Worm (Caenorhabditis elegans) whole organism, late embryonic: ENCODE results near the gene mltn-3.

Experiments
- K09A11.1 ChIP-seq: sonication (generic microtip); optimal IDR thresholded peaks from 2 replicates; lab custom pipeline; 2017; ENCODE audit warnings: antibody characterized with exemption, mild to moderate bottlenecking, missing genetic modification characterization, missing compliant biosample characterization; ENCODE audit not compliant: insufficient read depth
- ahr-1 ChIP-seq: sonication (generic microtip); optimal IDR thresholded peaks from 2 replicates; lab custom pipeline; 2016; ENCODE audit warnings: missing genetic modification characterization, missing compliant biosample characterization
- ama-1 ChIP-seq: fragments of 150-350 bp; optimal IDR thresholded peaks from 2 replicates; lab custom pipeline; 2014
- ceh-14 ChIP-seq: sonication (generic microtip); optimal IDR thresholded peaks from 2 replicates; lab custom pipeline; 2016; ENCODE audit warnings: missing genotype, missing genetic modification characterization, missing compliant biosample characterization
- ceh-19 ChIP-seq: fragments of 200-800 bp; sonication (Bioruptor generic); optimal IDR thresholded peaks from 2 replicates; lab custom pipeline; 2018; ENCODE audit warnings: mild to moderate bottlenecking, missing genetic modification characterization, missing compliant biosample characterization
- ceh-22 ChIP-seq: sonication (generic microtip); optimal IDR thresholded peaks from 2 replicates; lab custom pipeline; 2017; ENCODE audit warnings: missing biosample characterization, missing genetic modification characterization
- ceh-24 ChIP-seq: sonication (generic microtip); optimal IDR thresholded peaks from 2 replicates; lab custom pipeline; 2016; ENCODE audit warnings: mild to moderate bottlenecking, missing genetic modification characterization, missing compliant biosample characterization
- ceh-30 ChIP-seq: fragments of 150-350 bp; optimal IDR thresholded peaks from 2 replicates; lab custom pipeline; 2014; ENCODE audit warnings: missing biosample characterization, missing genetic modification characterization
- ceh-34 ChIP-seq: sonication (generic microtip); optimal IDR thresholded peaks from 2 replicates; lab custom pipeline; 2016; ENCODE audit warnings: mild to moderate bottlenecking, missing genetic modification characterization, missing compliant biosample characterization
- ceh-45 ChIP-seq: fragments of 200-800 bp; sonication (Bioruptor generic); IDR thresholded peaks from 2 replicates; pipeline ENCODE4 v1.3.6; 2022; ENCODE audit warnings: missing genetic modification reagents, missing genetic modification characterization, missing compliant biosample characterization
- ceh-48 ChIP-seq: sonication (generic microtip); optimal IDR thresholded peaks from 2 replicates; lab custom pipeline; 2016; ENCODE audit warnings: missing genetic modification characterization, inconsistent platforms, missing compliant biosample characterization
- ceh-6 ChIP-seq: fragments of 200-800 bp; sonication (Bioruptor generic); optimal IDR thresholded peaks from 2 replicates; lab custom pipeline; 2018; ENCODE audit warnings: mild to moderate bottlenecking, missing genetic modification characterization, missing compliant biosample characterization
- ceh-9 ChIP-seq: sonication (generic microtip); optimal IDR thresholded peaks from 2 replicates; lab custom pipeline; 2016; ENCODE audit warnings: mild to moderate bottlenecking, missing genetic modification characterization, inconsistent platforms, missing compliant biosample characterization
- dmd-4 ChIP-seq: sonication (generic microtip); optimal IDR thresholded peaks from 2 replicates; lab custom pipeline; 2016; ENCODE audit warnings: borderline replicate concordance, missing genetic modification characterization, missing compliant biosample characterization
- elt-2 ChIP-seq: sonication (generic microtip); optimal IDR thresholded peaks from 2 replicates; lab custom pipeline; 2016; ENCODE audit warnings: missing genetic modification reagents, missing genetic modification characterization, missing compliant biosample characterization
- eyg-1 ChIP-seq: sonication (generic microtip); optimal IDR thresholded peaks from 2 replicates; lab custom pipeline; 2016; ENCODE audit warnings: missing genotype, missing genetic modification characterization, missing compliant biosample characterization
- fkh-10 ChIP-seq: fragments of 150-350 bp; optimal IDR thresholded peaks from 2 replicates; lab custom pipeline; 2014; ENCODE audit warnings: missing biosample characterization, missing genetic modification reagents, missing genetic modification characterization
- fkh-6 ChIP-seq: sonication (generic microtip); optimal IDR thresholded peaks from 2 replicates; lab custom pipeline; 2016; ENCODE audit warnings: missing genetic modification characterization, missing compliant biosample characterization
- hlh-15 ChIP-seq: sonication (generic microtip); optimal IDR thresholded peaks from 2 replicates; lab custom pipeline; 2016; ENCODE audit warnings: missing genetic modification characterization, missing compliant biosample characterization
- lim-6 ChIP-seq: sonication (generic microtip); optimal IDR thresholded peaks from 2 replicates; lab custom pipeline; 2016; ENCODE audit warnings: missing genetic modification characterization, missing compliant biosample characterization
- lin-11 ChIP-seq: fragments of 200-800 bp; sonication (Bioruptor generic); optimal IDR thresholded peaks from 2 replicates; lab custom pipeline; 2018; ENCODE audit warnings: mild to moderate bottlenecking, missing genetic modification characterization, missing compliant biosample characterization
- mec-3 ChIP-seq: sonication (generic microtip); optimal IDR thresholded peaks from 2 replicates; lab custom pipeline; 2016; ENCODE audit warnings: borderline replicate concordance, missing genetic modification characterization, missing compliant biosample characterization
- nfya-1 ChIP-seq: sonication (generic microtip); optimal IDR thresholded peaks from 2 replicates; lab custom pipeline; 2017; ENCODE audit warnings: missing genetic modification characterization, mild to moderate bottlenecking, missing compliant biosample characterization, antibody characterized with exemption, moderate library complexity
- pag-3 ChIP-seq: sonication (generic microtip); optimal IDR thresholded peaks from 2 replicates; lab custom pipeline; 2016; ENCODE audit warnings: missing compliant biosample characterization, missing genetic modification characterization, borderline replicate concordance
- pat-9 ChIP-seq: fragments of 200-800 bp; sonication (Bioruptor generic); optimal IDR thresholded peaks from 2 replicates; lab custom pipeline; 2018; ENCODE audit warnings: mild to moderate bottlenecking, missing genetic modification characterization, moderate library complexity, missing compliant biosample characterization
- pqm-1 ChIP-seq: sonication (generic microtip); optimal IDR thresholded peaks from 2 replicates; lab custom pipeline; 2016; ENCODE audit warnings: missing genetic modification characterization, missing compliant biosample characterization
- pros-1 ChIP-seq: fragments of 150-350 bp; optimal IDR thresholded peaks from 2 replicates; lab custom pipeline; 2014; ENCODE audit warnings: missing biosample characterization, missing genetic modification reagents, missing genetic modification characterization
- rnt-1 ChIP-seq: sonication (generic microtip); optimal IDR thresholded peaks from 2 replicates; lab custom pipeline; 2016; ENCODE audit warnings: missing genetic modification characterization, missing compliant biosample characterization
- sdc-2 ChIP-seq: sonication (generic microtip); optimal IDR thresholded peaks from 2 replicates; lab custom pipeline; 2016; ENCODE audit warnings: missing genotype, missing genetic modification characterization, missing compliant biosample characterization
- sox-2 ChIP-seq: fragments of 200-800 bp; sonication (Bioruptor generic); IDR thresholded peaks from 2 replicates; pipeline ENCODE4 v1.3.6; 2022; ENCODE audit warnings: missing genetic modification reagents, missing genetic modification characterization, missing compliant biosample characterization
- syd-9 ChIP-seq: sonication (generic microtip); optimal IDR thresholded peaks from 2 replicates; lab custom pipeline; 2016; ENCODE audit warnings: mild to moderate bottlenecking, missing genetic modification characterization, moderate library complexity, missing compliant biosample characterization
- tbx-2 ChIP-seq: sonication (generic microtip); optimal IDR thresholded peaks from 2 replicates; lab custom pipeline; 2016; ENCODE audit warnings: missing genetic modification characterization, missing compliant biosample characterization
- unc-3 ChIP-seq, 2 experiments: fragments of 200-800 bp in 1 of 2; sonication (Bioruptor generic) in 1 of 2; sonication (generic microtip) in 1 of 2; conservative IDR thresholded peaks in 1 of 2; optimal IDR thresholded peaks in 1 of 2; 2 replicates each; pipeline versions ENCODE4 v1.3.6 to Lab custom; 2016 to 2022; ENCODE audit warnings: missing compliant biosample characterization in 2 of 2, missing genetic modification characterization in 2 of 2, missing genetic modification reagents in 1 of 2
- unc-42 ChIP-seq: sonication (generic microtip); optimal IDR thresholded peaks from 2 replicates; lab custom pipeline; 2016; ENCODE audit warnings: missing genotype, missing genetic modification characterization, missing compliant biosample characterization
- unc-55 ChIP-seq: sonication (generic microtip); optimal IDR thresholded peaks from 2 replicates; lab custom pipeline; 2017; ENCODE audit warnings: missing biosample characterization, missing genetic modification reagents, missing genetic modification characterization
- zip-5 ChIP-seq: sonication (generic microtip); optimal IDR thresholded peaks from 2 replicates; lab custom pipeline; 2016; ENCODE audit warnings: missing genetic modification characterization, missing compliant biosample characterization
- ztf-16 ChIP-seq: sonication (generic microtip); optimal IDR thresholded peaks from 2 replicates; lab custom pipeline; 2017; ENCODE audit warnings: missing genetic modification characterization, missing compliant biosample characterization

The mltn-3 gene

DNA sequence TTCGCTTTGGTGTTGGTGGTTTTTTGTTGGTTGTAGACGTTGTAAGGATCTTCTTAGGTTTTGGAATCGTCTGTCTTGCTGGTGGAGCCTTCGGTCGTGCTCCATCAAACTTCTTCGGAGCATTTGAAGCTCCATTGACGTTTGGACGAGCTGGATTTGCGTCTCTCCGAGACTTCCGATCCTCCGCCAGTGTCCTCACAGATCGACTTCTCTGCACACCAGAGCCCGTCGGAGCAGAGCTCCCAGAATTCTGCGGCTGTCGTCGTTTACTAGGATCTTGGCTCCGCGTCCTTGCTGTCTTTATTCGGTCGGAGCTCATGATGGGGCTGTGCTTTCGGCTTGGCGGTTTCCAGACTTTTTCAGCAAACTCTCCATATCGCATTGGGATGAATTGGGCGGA lies 45.4 kb downstream of the mltn-3 start:
- TF ChIP-seq ama-1, result no peak
- no peak for TF ChIP-seq unc-3 (GFP tag; conservative IDR thresholded peaks at IDR 0.05; lab: Robert Waterston, UW)
- TF ChIP-seq unc-3 (tag; optimal IDR thresholded peaks at IDR 0.05; lab: Kevin White, UChicago), result no peak
- TF ChIP-seq ahr-1, result no peak
- no peak for TF ChIP-seq K09A11.1 (tag; lab: Kevin White, UChicago)
- TF ChIP-seq unc-55 (GFP tag; lab: Kevin White, UChicago), result no peak
- no peak for TF ChIP-seq hlh-15 (tag; lab: Kevin White, UChicago)
- TF ChIP-seq nfya-1 (tag; lab: Kevin White, UChicago), result no peak
- no peak for TF ChIP-seq ceh-45 (GFP tag; lab: Robert Waterston, UW)
- no peak for TF ChIP-seq unc-42
- TF ChIP-seq ceh-14, result no peak
- TF ChIP-seq ceh-48, result no peak

- TF ChIP-seq syd-9 (tag; lab: Kevin White, UChicago) (no peak), fkh-10 (no peak), ceh-6 (GFP tag; lab: Kevin White, UChicago) (no peak), lin-11 (tag; lab: Kevin White, UChicago) (no peak), lim-6 (tag; lab: Kevin White, UChicago) (no peak), mec-3 (tag; lab: Kevin White, UChicago) (no peak), sox-2 (no peak), ceh-22 (tag; lab: Kevin White, UChicago) (no peak), elt-2 (tag; lab: Kevin White, UChicago) (no peak), ceh-30 (tag; lab: Kevin White, UChicago) (no peak), pros-1 (tag; lab: Kevin White, UChicago) (no peak), ceh-9 (no peak), dmd-4 (tag; lab: Kevin White, UChicago) (no peak), tbx-2 (tag; lab: Kevin White, UChicago) (no peak), pag-3 (tag; lab: Kevin White, UChicago) (no peak), pqm-1 (tag; lab: Kevin White, UChicago) (no peak), zip-5 (tag; lab: Kevin White, UChicago) (no peak), rnt-1 (tag; lab: Kevin White, UChicago) (no peak)
Observed at ce11 chrII:13962319-13962718, 46.2 kb downstream of the mltn-3 start, which contains the start of gene rpi-1. rpi-1 (minus strand) TSS chrII:13962419.

DNA sequence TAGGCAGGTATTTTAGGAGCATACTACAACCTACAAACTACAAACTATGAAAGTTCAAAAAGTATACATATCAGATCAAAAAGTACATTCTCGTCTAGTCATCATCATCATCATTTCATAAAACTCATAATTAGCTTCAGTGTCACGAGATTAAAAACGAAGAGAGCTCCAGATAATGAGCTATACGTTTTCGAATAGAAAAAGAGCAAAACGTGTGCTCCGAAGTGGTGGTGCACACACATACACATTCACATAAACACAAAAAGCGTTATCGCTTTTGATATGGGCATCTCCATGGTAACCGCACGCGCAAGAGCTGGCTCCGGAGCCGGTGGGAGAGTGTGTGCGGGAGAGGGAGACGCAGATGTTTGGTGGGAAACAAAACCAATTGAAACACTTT lies 48.2 kb downstream of the mltn-3 start:
- TF ChIP-seq ceh-19 (GFP tag; lab: Kevin White, UChicago) (no peak), ceh-14 (peak; percentile 17)

DNA sequence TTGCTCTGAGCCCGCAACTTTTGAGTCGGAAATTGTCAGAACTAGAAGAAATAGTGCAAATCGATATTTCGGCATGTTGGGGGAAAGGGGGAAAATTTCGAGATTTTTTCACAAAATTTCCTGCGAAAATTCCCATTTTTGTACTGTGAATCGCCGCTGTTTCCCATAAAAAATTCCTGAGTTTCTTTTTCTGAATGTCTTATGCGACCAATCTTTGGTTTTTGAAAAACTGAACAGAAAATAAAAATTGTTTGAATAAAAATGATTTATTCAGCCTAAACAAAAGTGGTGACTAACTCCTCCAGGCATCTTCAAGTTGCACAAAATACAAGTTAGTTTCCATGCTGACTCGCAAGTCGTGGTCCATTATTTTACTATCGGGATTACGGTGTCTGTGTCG lies 50.1 kb downstream of the mltn-3 start, which contains the start of gene W07G1.7:
Gene W07G1.7 (minus strand): TSS at position 101 of the 400 bp plus-strand sequence.
- TF ChIP-seq unc-3 (GFP tag; conservative IDR thresholded peaks at IDR 0.05; lab: Robert Waterston, UW) (no peak), unc-3 (tag; optimal IDR thresholded peaks at IDR 0.05; lab: Kevin White, UChicago) (no peak), ceh-34 (tag; lab: Kevin White, UChicago) (no peak), eyg-1 (tag; lab: Kevin White, UChicago) (no peak), ceh-24 (tag; lab: Kevin White, UChicago) (no peak), ceh-9 (no peak), tbx-2 (tag; lab: Kevin White, UChicago) (no peak), zip-5 (tag; lab: Kevin White, UChicago) (no peak), pat-9 (tag; lab: Kevin White, UChicago) (no peak), dmd-4 (tag; lab: Kevin White, UChicago) (no peak), ceh-45 (GFP tag; lab: Robert Waterston, UW) (no peak), sdc-2 (tag; lab: Kevin White, UChicago) (no peak), sox-2 (no peak), fkh-6 (no peak), fkh-10 (no peak), ztf-16 (tag; lab: Kevin White, UChicago) (no peak), unc-55 (GFP tag; lab: Kevin White, UChicago) (no peak)
